Worm (Caenorhabditis elegans) whole organism, L1 larva: ENCODE results near the gene C42D4.13.

ENCODE experiments used
- C04F5.9 ChIP-seq: sonication (generic microtip); optimal IDR thresholded peaks from 2 replicates; lab custom pipeline; 2016; ENCODE audit warnings: missing genetic modification characterization, missing compliant biosample characterization
- F16B12.6 ChIP-seq: fragments of 150-350 bp; optimal IDR thresholded peaks from 2 replicates; lab custom pipeline; 2014; ENCODE audit warnings: missing biosample characterization, missing genetic modification characterization
- aha-1 ChIP-seq: fragments of 150-350 bp; optimal IDR thresholded peaks from 2 replicates; lab custom pipeline; 2014; ENCODE audit warnings: missing biosample characterization, missing genetic modification characterization
- alr-1 ChIP-seq: fragments of 200-800 bp; sonication (Bioruptor generic); optimal IDR thresholded peaks from 2 replicates; lab custom pipeline; 2018; ENCODE audit warnings: borderline replicate concordance, mild to moderate bottlenecking, missing genetic modification characterization, missing compliant biosample characterization
- ceh-63 ChIP-seq: fragments of 200-800 bp; sonication (Bioruptor generic); optimal IDR thresholded peaks from 2 replicates; lab custom pipeline; 2018; ENCODE audit warnings: mild to moderate bottlenecking, missing genetic modification characterization, missing compliant biosample characterization
- ceh-8 ChIP-seq: fragments of 200-800 bp; sonication (Bioruptor generic); optimal IDR thresholded peaks from 2 replicates; lab custom pipeline; 2018; ENCODE audit warnings: mild to moderate bottlenecking, missing genetic modification characterization, moderate library complexity, missing compliant biosample characterization
- ceh-82 ChIP-seq, 3 experiments: fragments of 150-350 bp in 1 of 3; sonication (generic microtip) in 2 of 3; optimal IDR thresholded peaks; 2 replicates each; lab custom pipeline; 2014 to 2017; ENCODE audit warnings: missing biosample characterization in 3 of 3, missing genetic modification characterization in 3 of 3
- ceh-90 ChIP-seq: sonication (generic microtip); optimal IDR thresholded peaks from 2 replicates; lab custom pipeline; 2016; ENCODE audit warnings: missing genetic modification characterization, missing compliant biosample characterization
- dpl-1 ChIP-seq, 3 experiments: fragments of 150-350 bp in 2 of 3; sonication (generic microtip) in 1 of 3; optimal IDR thresholded peaks; 2 replicates each; lab custom pipeline; 2014 to 2017; ENCODE audit warnings: missing biosample characterization in 3 of 3, missing genetic modification characterization in 3 of 3, missing genetic modification reagents in 3 of 3
- efl-1 ChIP-seq, 4 experiments: fragments of 150-350 bp; optimal IDR thresholded peaks in 3 of 4; peaks in 1 of 4; 1 replicate in 1 of 4; 2 replicates in 3 of 4; lab custom pipeline; 2014; ENCODE audit warnings: missing biosample characterization in 2 of 4, missing genetic modification characterization in 2 of 4, missing genetic modification reagents in 2 of 4
- egl-13 ChIP-seq: sonication (generic microtip); optimal IDR thresholded peaks from 2 replicates; lab custom pipeline; 2016; ENCODE audit warnings: missing genotype, missing genetic modification reagents, missing genetic modification characterization, missing compliant biosample characterization
- egl-27 ChIP-seq, 2 experiments: fragments of 150-350 bp in 1 of 2; sonication (generic microtip); optimal IDR thresholded peaks; 3 replicates each; lab custom pipeline; 2017 to 2018; ENCODE audit warnings: missing biosample characterization in 2 of 2, missing genetic modification characterization in 2 of 2, missing genetic modification reagents in 2 of 2
- elt-2 ChIP-seq: sonication (generic microtip); optimal IDR thresholded peaks from 2 replicates; lab custom pipeline; 2016; ENCODE audit warnings: missing genetic modification characterization, mild to moderate bottlenecking, inconsistent platforms, missing compliant biosample characterization, missing genetic modification reagents
- ets-5 ChIP-seq: fragments of 200-800 bp; sonication (Bioruptor generic); IDR thresholded peaks from 2 replicates; pipeline ENCODE4 v1.3.6; 2022; ENCODE audit warnings: missing genetic modification characterization, missing compliant biosample characterization
- fkh-10 ChIP-seq: sonication (generic microtip); optimal IDR thresholded peaks from 2 replicates; lab custom pipeline; 2017; ENCODE audit warnings: missing biosample characterization, missing genetic modification reagents, missing genetic modification characterization
- fkh-8 ChIP-seq: sonication (generic microtip); optimal IDR thresholded peaks from 2 replicates; lab custom pipeline; 2016; ENCODE audit warnings: mild to moderate bottlenecking, missing genetic modification characterization, missing compliant biosample characterization
- fos-1 ChIP-seq: fragments of 150-350 bp; optimal IDR thresholded peaks from 2 replicates; lab custom pipeline; 2014; ENCODE audit warnings: missing biosample characterization, missing genetic modification characterization
- grh-1 ChIP-seq: fragments of 200-800 bp; sonication (Bioruptor generic); IDR thresholded peaks from 2 replicates; pipeline ENCODE4 v1.3.6; 2022; ENCODE audit warnings: missing genetic modification reagents, missing genetic modification characterization, missing compliant biosample characterization
- hlh-4 ChIP-seq: sonication (generic microtip); optimal IDR thresholded peaks from 2 replicates; lab custom pipeline; 2016; ENCODE audit warnings: mild to moderate bottlenecking, missing genetic modification characterization, missing compliant biosample characterization
- hpl-2 ChIP-seq: fragments of 150-350 bp; optimal IDR thresholded peaks from 2 replicates; lab custom pipeline; 2014; ENCODE audit warnings: missing biosample characterization, missing genetic modification reagents, missing genetic modification characterization
- irx-1 ChIP-seq: sonication (generic microtip); optimal IDR thresholded peaks from 2 replicates; lab custom pipeline; 2016; ENCODE audit warnings: missing genetic modification characterization, missing compliant biosample characterization
- jun-1 ChIP-seq: fragments of 150-350 bp; optimal IDR thresholded peaks from 2 replicates; lab custom pipeline; 2014; ENCODE audit warnings: missing biosample characterization, missing genetic modification reagents, missing genetic modification characterization
- lin-13 ChIP-seq: fragments of 150-350 bp; optimal IDR thresholded peaks from 2 replicates; lab custom pipeline; 2014; ENCODE audit warnings: missing biosample characterization, missing genetic modification reagents, missing genetic modification characterization
- lin-15B ChIP-seq: fragments of 150-350 bp; sonication (generic microtip); optimal IDR thresholded peaks from 3 replicates; lab custom pipeline; 2014; ENCODE audit warnings: missing biosample characterization, missing genetic modification characterization
- nhr-76 ChIP-seq: sonication (generic microtip); optimal IDR thresholded peaks from 2 replicates; lab custom pipeline; 2017; ENCODE audit warnings: missing biosample characterization, missing genetic modification characterization
- nhr-77 ChIP-seq: fragments of 150-350 bp; optimal IDR thresholded peaks from 2 replicates; lab custom pipeline; 2014; ENCODE audit warnings: missing biosample characterization, missing genetic modification characterization
- nhr-84 ChIP-seq: sonication (generic microtip); optimal IDR thresholded peaks from 2 replicates; lab custom pipeline; 2017; ENCODE audit warnings: missing biosample characterization, missing genetic modification characterization
- nhr-85 ChIP-seq: sonication (generic microtip); peaks from one replicate; lab custom pipeline; 2016; ENCODE audit warnings: missing genetic modification characterization, inconsistent platforms, missing compliant biosample characterization
- pag-3 ChIP-seq: sonication (generic microtip); optimal IDR thresholded peaks from 2 replicates; lab custom pipeline; 2017; ENCODE audit warnings: missing genetic modification characterization, mild to moderate bottlenecking, missing compliant biosample characterization, antibody characterized with exemption, borderline replicate concordance; ENCODE audit not compliant: insufficient read depth
- rnt-1 ChIP-seq: sonication (generic microtip); optimal IDR thresholded peaks from 2 replicates; lab custom pipeline; 2016; ENCODE audit warnings: mild to moderate bottlenecking, missing genetic modification characterization, moderate library complexity, missing compliant biosample characterization
- skn-1 ChIP-seq: fragments of 150-350 bp; optimal IDR thresholded peaks from 2 replicates; lab custom pipeline; 2014; ENCODE audit warnings: missing biosample characterization, missing genetic modification characterization
- snpc-4 ChIP-seq: fragments of 150-350 bp; optimal IDR thresholded peaks from 2 replicates; lab custom pipeline; 2014; ENCODE audit warnings: missing biosample characterization, missing genetic modification characterization
- snu-23 ChIP-seq: sonication (generic microtip); optimal IDR thresholded peaks from 2 replicates; lab custom pipeline; 2016; ENCODE audit warnings: missing genetic modification characterization, missing compliant biosample characterization
- sox-4 ChIP-seq: sonication (generic microtip); optimal IDR thresholded peaks from 2 replicates; lab custom pipeline; 2016; ENCODE audit warnings: missing genetic modification characterization, missing compliant biosample characterization
- sptf-1 ChIP-seq: fragments of 150-350 bp; optimal IDR thresholded peaks from 2 replicates; lab custom pipeline; 2014; ENCODE audit warnings: missing biosample characterization, missing genetic modification characterization
- sup-37 ChIP-seq: fragments of 200-800 bp; sonication (Bioruptor generic); optimal IDR thresholded peaks from 2 replicates; lab custom pipeline; 2018; ENCODE audit warnings: mild to moderate bottlenecking, missing genetic modification characterization, missing compliant biosample characterization
- unc-130 ChIP-seq: fragments of 150-350 bp; optimal IDR thresholded peaks from 2 replicates; lab custom pipeline; 2017; ENCODE audit warnings: missing biosample characterization, missing genetic modification characterization, inconsistent platforms
- unc-30 ChIP-seq: sonication (generic microtip); optimal IDR thresholded peaks from 2 replicates; lab custom pipeline; 2017; ENCODE audit warnings: missing biosample characterization, missing genetic modification characterization
- unc-62 ChIP-seq: fragments of 150-350 bp; optimal IDR thresholded peaks from 2 replicates; lab custom pipeline; 2014; ENCODE audit warnings: missing biosample characterization, missing genetic modification reagents, missing genetic modification characterization
- unc-86 ChIP-seq: sonication (generic microtip); optimal IDR thresholded peaks from 2 replicates; lab custom pipeline; 2016; ENCODE audit warnings: missing genetic modification characterization, missing compliant biosample characterization
- unc-98 ChIP-seq: fragments of 200-800 bp; sonication (Bioruptor generic); IDR thresholded peaks from 2 replicates; pipeline ENCODE4 v1.3.6; 2022; ENCODE audit warnings: missing genetic modification characterization, missing compliant biosample characterization
- vab-15 ChIP-seq: sonication (generic microtip); optimal IDR thresholded peaks from 2 replicates; lab custom pipeline; 2017; ENCODE audit warnings: missing genotype, mild to moderate bottlenecking, missing genetic modification characterization, missing compliant biosample characterization
- xbp-1 ChIP-seq: sonication (generic microtip); optimal IDR thresholded peaks from 2 replicates; lab custom pipeline; 2016; ENCODE audit warnings: missing genetic modification characterization, missing compliant biosample characterization
- zag-1 ChIP-seq: fragments of 150-350 bp; optimal IDR thresholded peaks from 2 replicates; lab custom pipeline; 2014; ENCODE audit warnings: missing biosample characterization, missing genetic modification characterization
- zip-4 ChIP-seq: fragments of 200-800 bp; sonication (Bioruptor generic); optimal IDR thresholded peaks from 2 replicates; lab custom pipeline; 2018; ENCODE audit warnings: mild to moderate bottlenecking, missing genetic modification characterization, moderate library complexity, missing compliant biosample characterization
- ztf-11 ChIP-seq, 2 experiments: sonication (generic microtip); optimal IDR thresholded peaks; 2 replicates each; lab custom pipeline; 2016 to 2017; ENCODE audit warnings: missing genetic modification characterization in 2 of 2, missing biosample characterization in 1 of 2, missing compliant biosample characterization in 1 of 2

Gene C42D4.13

DNA sequence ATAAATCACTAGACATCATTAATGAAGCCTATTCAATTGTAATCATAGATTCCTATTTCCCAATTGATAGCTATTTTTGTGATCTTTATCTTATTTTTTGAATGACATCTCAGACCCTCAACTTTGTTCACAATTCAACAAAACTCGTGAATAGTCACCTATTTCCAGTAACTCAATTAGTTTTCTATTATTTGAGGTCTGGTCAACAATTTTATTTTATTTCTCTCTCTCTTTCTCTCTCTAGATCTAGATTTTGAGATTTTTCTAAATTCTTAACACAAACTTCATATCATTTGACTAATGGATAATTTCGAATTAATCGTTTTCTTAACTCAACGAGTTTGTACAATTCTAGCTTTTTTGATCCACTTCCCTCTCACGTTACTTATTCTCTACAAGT lies 14.4 kb downstream of the C42D4.13 start, which contains the start of gene str-1:
str-1 (plus strand) TSS at position 301 of the 400 bp plus-strand sequence.
- TF ChIP-seq xbp-1 (no peak), sox-4 (peak; percentile 39)

DNA sequence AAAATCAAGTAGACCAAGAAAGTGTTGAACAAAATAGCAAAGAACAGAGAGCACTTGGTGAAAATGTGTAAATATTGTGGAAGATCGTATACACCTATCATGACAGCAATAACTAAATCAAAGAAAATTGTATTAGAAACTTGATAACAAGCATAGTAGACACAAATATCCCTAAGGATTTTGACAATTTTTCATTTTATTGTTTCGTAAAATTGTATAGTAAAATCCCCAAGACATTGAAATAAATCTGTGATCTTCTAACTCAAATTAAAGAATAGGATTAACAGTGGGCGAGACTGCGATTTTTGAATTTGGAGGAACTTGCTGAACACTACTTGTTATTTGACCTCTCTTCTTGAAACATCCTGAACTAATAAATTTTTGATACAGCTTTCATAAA lies 16.7 kb downstream of the C42D4.13 start, which contains the start of gene str-220:
str-220 (minus strand) TSS at position 101 of the 400 bp plus-strand sequence.
- TF ChIP-seq sox-4 (no peak), snu-23 (GFP tag; lab: Kevin White, UChicago) (no peak), ets-5 (GFP tag; lab: Robert Waterston, UW) (no peak), unc-62 (GFP tag; lab: Kevin White, UChicago) (no peak), unc-30 (tag; lab: Kevin White, UChicago) (no peak), hpl-2 (GFP tag; lab: Kevin White, UChicago) (no peak), zag-1 (tag; lab: Kevin White, UChicago) (no peak), zip-4 (GFP tag; lab: Kevin White, UChicago) (no peak), egl-13 (tag; lab: Kevin White, UChicago) (no peak), pag-3 (tag; lab: Kevin White, UChicago) (no peak), aha-1 (no peak), nhr-76 (no peak), nhr-84 (tag; lab: Kevin White, UChicago) (no peak), sptf-1 (no peak)

DNA sequence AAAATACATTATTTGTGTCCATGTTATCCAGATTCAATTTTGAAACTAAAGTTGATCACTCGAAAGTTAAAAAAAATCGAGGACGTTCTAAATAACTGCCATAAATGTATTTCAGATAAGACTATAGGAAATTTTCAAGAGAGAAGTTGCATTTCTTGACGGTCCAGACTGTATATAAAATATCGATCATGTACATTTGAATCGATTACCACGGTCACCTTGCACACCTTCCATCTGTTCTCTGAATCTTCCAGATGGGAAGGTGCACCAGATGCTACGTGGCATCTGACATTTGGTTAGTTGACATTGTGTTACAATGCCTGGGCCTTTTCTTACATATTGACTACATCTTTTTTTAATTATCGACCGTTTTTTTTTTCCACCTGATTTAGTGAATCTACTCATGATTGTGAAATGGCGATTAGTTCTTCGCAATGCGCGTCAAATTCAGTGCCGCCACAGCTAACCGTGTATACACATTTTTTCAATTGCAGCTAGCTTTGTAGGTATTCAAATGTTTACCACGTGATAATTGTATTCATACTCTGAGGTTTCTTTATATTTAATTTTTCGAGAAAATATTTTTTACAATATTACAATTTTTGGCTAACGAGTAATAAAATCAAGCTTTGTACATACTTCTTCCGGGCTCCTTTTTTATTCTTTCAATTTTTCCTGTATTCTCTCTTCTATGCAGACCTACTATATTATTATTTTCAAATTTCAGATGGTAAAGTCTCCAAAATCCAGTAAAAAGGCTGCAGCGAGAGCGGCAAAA lies 19.8 kb downstream of the C42D4.13 start, which contains the start of gene skr-16:
skr-16 (plus strand) TSS at position 728 of the 778 bp plus-strand sequence.
- TF ChIP-seq efl-1 (optimal IDR thresholded peaks at IDR 0.05; lab: Kevin White, UChicago) (peak; percentile 7 to 50), efl-1 (GFP tag; optimal IDR thresholded peaks at IDR 0.05 in 1 of 2; lab: Kevin White, UChicago) (peak; percentile 64 to 92), ceh-63 (GFP tag; lab: Kevin White, UChicago) (no peak), unc-98 (GFP tag; lab: Robert Waterston, UW) (no peak), nhr-84 (tag; lab: Kevin White, UChicago) (no peak), ztf-11 (tag; optimal IDR thresholded peaks at IDR 0.05; lab: Kevin White, UChicago) (no peak), sptf-1 (no peak), nhr-77 (tag; lab: Kevin White, UChicago) (no peak), ceh-82 (tag; optimal IDR thresholded peaks at IDR 0.05; lab: Kevin White, UChicago) (no peak), lin-15B (no peak), F16B12.6 (peak; percentile 82), jun-1 (tag; lab: Kevin White, UChicago) (no peak), lin-13 (GFP tag; lab: Kevin White, UChicago) (no peak), grh-1 (GFP tag; lab: Robert Waterston, UW) (no peak), vab-15 (tag; lab: Kevin White, UChicago) (no peak), fkh-8 (tag; lab: Kevin White, UChicago) (peak; percentile 6), skn-1 (tag; lab: Kevin White, UChicago) (peak; percentile 13), ceh-90 (tag; lab: Kevin White, UChicago) (no peak), hpl-2 (GFP tag; lab: Kevin White, UChicago) (no peak), ceh-8 (GFP tag; lab: Kevin White, UChicago) (no peak), C04F5.9 (tag; lab: Kevin White, UChicago) (no peak), elt-2 (tag; lab: Kevin White, UChicago) (no peak), nhr-85 (tag; lab: Kevin White, UChicago) (peak; percentile 55), rnt-1 (tag; lab: Kevin White, UChicago) (peak; percentile 1), xbp-1 (no peak), irx-1 (tag; lab: Kevin White, UChicago) (no peak), unc-86 (tag; lab: Kevin White, UChicago) (no peak), fos-1 (tag; lab: Kevin White, UChicago) (no peak), fkh-10 (GFP tag; lab: Kevin White, UChicago) (no peak), alr-1 (tag; lab: Kevin White, UChicago) (no peak), unc-62 (GFP tag; lab: Kevin White, UChicago) (no peak), dpl-1 (GFP tag; optimal IDR thresholded peaks at IDR 0.05; lab: Kevin White, UChicago) (peak; percentile 26 to 70 (median 27)), unc-130 (no peak), snpc-4 (tag; lab: Kevin White, UChicago) (peak; percentile 9), snu-23 (GFP tag; lab: Kevin White, UChicago) (no peak), sup-37 (GFP tag; lab: Kevin White, UChicago) (no peak), hlh-4 (tag; lab: Kevin White, UChicago) (no peak), egl-27 (tag; optimal IDR thresholded peaks at IDR 0.05; lab: Kevin White, UChicago) (no peak)
